Worm (Caenorhabditis elegans) whole organism, L4 larva: Measurements from ENCODE around the gene B0524.3.

ENCODE experiments used
- F49E8.2 ChIP-seq: sonication (generic microtip); optimal IDR thresholded peaks from 2 replicates; lab custom pipeline; 2016; ENCODE audit warnings: missing compliant biosample characterization, mild to moderate bottlenecking, missing genetic modification characterization, borderline replicate concordance
- R02D3.7 ChIP-seq: fragments of 150-350 bp; sonication (generic microtip); optimal IDR thresholded peaks from 3 replicates; lab custom pipeline; 2014; ENCODE audit warnings: missing biosample characterization, missing genetic modification characterization
- Y105C5A.15 ChIP-seq: fragments of 200-800 bp; sonication (Bioruptor generic); IDR thresholded peaks from 2 replicates; pipeline ENCODE4 v1.3.6; 2022; ENCODE audit warnings: missing genetic modification characterization, missing compliant biosample characterization
- Y48G9A.11 ChIP-seq: fragments of 200-800 bp; sonication (Bioruptor generic); IDR thresholded peaks from 2 replicates; pipeline ENCODE4 v1.3.6; 2022; ENCODE audit warnings: missing genetic modification reagents, missing genetic modification characterization, missing compliant biosample characterization
- Y75B8A.6 ChIP-seq: fragments of 200-800 bp; sonication (Bioruptor generic); IDR thresholded peaks from 2 replicates; pipeline ENCODE4 v1.3.6; 2022; ENCODE audit warnings: missing genetic modification reagents, missing genetic modification characterization, missing compliant biosample characterization
- aha-1 ChIP-seq: fragments of 150-350 bp; peaks from one replicate; lab custom pipeline; 2014; ENCODE audit warnings: missing biosample characterization, missing genetic modification characterization
- ceh-28 ChIP-seq: fragments of 150-350 bp; optimal IDR thresholded peaks from 2 replicates; lab custom pipeline; 2014; ENCODE audit warnings: missing biosample characterization, missing genetic modification reagents, missing genetic modification characterization
- ceh-44 ChIP-seq: fragments of 200-800 bp; sonication (Bioruptor generic); IDR thresholded peaks from 2 replicates; pipeline ENCODE4 v1.3.6; 2022; ENCODE audit warnings: missing genetic modification reagents, missing genetic modification characterization, missing compliant biosample characterization
- daf-12 ChIP-seq: fragments of 150-350 bp; optimal IDR thresholded peaks from 2 replicates; lab custom pipeline; 2014; ENCODE audit warnings: missing biosample characterization, missing genetic modification reagents, missing genetic modification characterization
- daf-19 ChIP-seq: fragments of 200-800 bp; sonication (Bioruptor generic); conservative IDR thresholded peaks from 2 replicates; pipeline ENCODE4 v1.3.6; 2022; ENCODE audit warnings: missing genetic modification characterization, missing compliant biosample characterization
- daf-8 ChIP-seq: fragments of 200-800 bp; sonication (Bioruptor generic); IDR thresholded peaks from 2 replicates; pipeline ENCODE4 v1.3.6; 2022; ENCODE audit warnings: missing genetic modification characterization, missing compliant biosample characterization
- dmd-9 ChIP-seq: fragments of 200-800 bp; sonication (Bioruptor generic); IDR thresholded peaks from 2 replicates; pipeline ENCODE4 v1.3.6; 2022; ENCODE audit warnings: missing genetic modification reagents, missing genetic modification characterization, missing compliant biosample characterization
- dpl-1 ChIP-seq: fragments of 150-350 bp; optimal IDR thresholded peaks from 2 replicates; lab custom pipeline; 2014; ENCODE audit warnings: missing biosample characterization, missing genetic modification reagents, missing genetic modification characterization
- dve-1 ChIP-seq: sonication (generic microtip); optimal IDR thresholded peaks from 2 replicates; lab custom pipeline; 2017; ENCODE audit warnings: antibody characterized with exemption, mild to moderate bottlenecking, missing genetic modification characterization, missing compliant biosample characterization; ENCODE audit not compliant: insufficient read depth
- fkh-10 ChIP-seq: fragments of 150-350 bp; optimal IDR thresholded peaks from 2 replicates; lab custom pipeline; 2014; ENCODE audit warnings: missing biosample characterization, missing genetic modification reagents, missing genetic modification characterization
- gei-8 ChIP-seq: fragments of 200-800 bp; sonication (Bioruptor generic); optimal IDR thresholded peaks from 2 replicates; lab custom pipeline; 2018; ENCODE audit warnings: mild to moderate bottlenecking, missing genetic modification characterization, missing compliant biosample characterization
- hlh-11 ChIP-seq: fragments of 200-800 bp; sonication (Bioruptor generic); optimal IDR thresholded peaks from 2 replicates; lab custom pipeline; 2018; ENCODE audit warnings: mild to moderate bottlenecking, missing genetic modification characterization, missing compliant biosample characterization
- lim-7 ChIP-seq: fragments of 200-800 bp; sonication (Bioruptor generic); IDR thresholded peaks from 2 replicates; pipeline ENCODE4 v1.3.6; 2022; ENCODE audit warnings: missing genetic modification characterization, missing compliant biosample characterization
- lin-13 ChIP-seq: fragments of 150-350 bp; optimal IDR thresholded peaks from 2 replicates; lab custom pipeline; 2014; ENCODE audit warnings: missing biosample characterization, missing genetic modification reagents, missing genetic modification characterization
- lin-15B ChIP-seq: fragments of 150-350 bp; sonication (generic microtip); optimal IDR thresholded peaks from 3 replicates; lab custom pipeline; 2014; ENCODE audit warnings: missing biosample characterization, missing genetic modification characterization
- lin-29 ChIP-seq: fragments of 200-800 bp; sonication (Bioruptor generic); IDR thresholded peaks from 2 replicates; pipeline ENCODE4 v1.3.6; 2022; ENCODE audit warnings: missing genetic modification reagents, missing genetic modification characterization, missing compliant biosample characterization
- lin-38 ChIP-seq: fragments of 200-800 bp; sonication (Bioruptor generic); IDR thresholded peaks from 2 replicates; pipeline ENCODE4 v1.3.6; 2022; ENCODE audit warnings: missing genetic modification reagents, missing genetic modification characterization, missing compliant biosample characterization
- lsy-2 ChIP-seq, 2 experiments: fragments of 150-350 bp in 1 of 2; sonication (generic microtip) in 1 of 2; optimal IDR thresholded peaks; 2 replicates each; lab custom pipeline; 2014 to 2017; ENCODE audit warnings: missing biosample characterization in 2 of 2, missing genetic modification characterization in 2 of 2
- mdl-1 ChIP-seq, 2 experiments: fragments of 150-350 bp in 1 of 2; sonication (generic microtip) in 1 of 2; optimal IDR thresholded peaks; 2 replicates each; lab custom pipeline; 2014 to 2017; ENCODE audit warnings: missing biosample characterization in 2 of 2, missing genetic modification characterization in 2 of 2
- mdt-29 ChIP-seq: fragments of 200-800 bp; sonication (Bioruptor generic); IDR thresholded peaks from 2 replicates; pipeline ENCODE4 v1.3.6; 2022; ENCODE audit warnings: missing genetic modification reagents, missing genetic modification characterization, missing compliant biosample characterization
- mxl-3 ChIP-seq: fragments of 200-800 bp; sonication (Bioruptor generic); optimal IDR thresholded peaks from 2 replicates; lab custom pipeline; 2018; ENCODE audit warnings: mild to moderate bottlenecking, missing genetic modification characterization, missing compliant biosample characterization
- nhr-102 ChIP-seq: sonication (generic microtip); optimal IDR thresholded peaks from 2 replicates; lab custom pipeline; 2016; ENCODE audit warnings: mild to moderate bottlenecking, missing genetic modification characterization, moderate library complexity, missing compliant biosample characterization
- nhr-25 ChIP-seq: sonication (generic microtip); optimal IDR thresholded peaks from 2 replicates; lab custom pipeline; 2017; ENCODE audit warnings: missing genetic modification characterization, mild to moderate bottlenecking, missing compliant biosample characterization, antibody characterized with exemption, moderate library complexity, borderline replicate concordance; ENCODE audit not compliant: insufficient read depth
- nhr-48 ChIP-seq: sonication (generic microtip); optimal IDR thresholded peaks from 2 replicates; lab custom pipeline; 2016; ENCODE audit warnings: mild to moderate bottlenecking, missing genetic modification characterization, missing compliant biosample characterization
- nhr-6 ChIP-seq: fragments of 150-350 bp; optimal IDR thresholded peaks from 2 replicates; lab custom pipeline; 2014; ENCODE audit warnings: missing biosample characterization, missing genetic modification characterization
- nhr-77 ChIP-seq: fragments of 150-350 bp; optimal IDR thresholded peaks from 2 replicates; lab custom pipeline; 2014; ENCODE audit warnings: missing biosample characterization, missing genetic modification characterization
- pha-4 ChIP-seq, 2 experiments: fragments of 150-350 bp in 1 of 2; fragments of 200-800 bp in 1 of 2; sonication (Bioruptor generic) in 1 of 2; IDR thresholded peaks in 1 of 2; optimal IDR thresholded peaks in 1 of 2; 2 replicates each; pipeline versions ENCODE4 v1.3.6 to Lab custom; 2014 to 2022; ENCODE audit warnings: missing genetic modification characterization in 2 of 2, missing genetic modification reagents in 2 of 2, missing biosample characterization in 1 of 2, missing compliant biosample characterization in 1 of 2
- set-16 ChIP-seq: fragments of 200-800 bp; sonication (Bioruptor generic); IDR thresholded peaks from 2 replicates; pipeline ENCODE4 v1.3.6; 2022; ENCODE audit warnings: missing genetic modification reagents, missing genetic modification characterization, missing compliant biosample characterization
- skn-1 ChIP-seq: fragments of 150-350 bp; optimal IDR thresholded peaks from 2 replicates; lab custom pipeline; 2014; ENCODE audit warnings: missing biosample characterization, missing genetic modification characterization
- snpc-1.2 ChIP-seq: fragments of 200-800 bp; sonication (Bioruptor generic); IDR thresholded peaks from 2 replicates; pipeline ENCODE4 v1.3.6; 2022; ENCODE audit warnings: missing genetic modification reagents, missing genetic modification characterization, missing compliant biosample characterization
- spr-3 ChIP-seq: fragments of 200-800 bp; sonication (Bioruptor generic); optimal IDR thresholded peaks from 2 replicates; lab custom pipeline; 2018; ENCODE audit warnings: mild to moderate bottlenecking, missing genetic modification characterization, missing compliant biosample characterization
- tag-97 ChIP-seq: fragments of 200-800 bp; sonication (Bioruptor generic); IDR thresholded peaks from 2 replicates; pipeline ENCODE4 v1.3.6; 2022; ENCODE audit warnings: missing genetic modification characterization, missing compliant biosample characterization
- unc-130 ChIP-seq: sonication (generic microtip); optimal IDR thresholded peaks from 2 replicates; lab custom pipeline; 2016; ENCODE audit warnings: missing genetic modification reagents, missing genetic modification characterization, missing compliant biosample characterization
- unc-39 ChIP-seq: sonication (generic microtip); optimal IDR thresholded peaks from 2 replicates; lab custom pipeline; 2017; ENCODE audit warnings: missing biosample characterization, missing genetic modification characterization
- unc-62 ChIP-seq, 3 experiments: fragments of 150-350 bp in 1 of 3; sonication (generic microtip); optimal IDR thresholded peaks in 2 of 3; peaks in 1 of 3; 1 replicate in 1 of 3; 2 replicates in 2 of 3; lab custom pipeline; 2014 to 2017; ENCODE audit warnings: missing biosample characterization in 3 of 3, missing genetic modification characterization in 3 of 3, missing genetic modification reagents in 3 of 3, missing genotype in 1 of 3
- zip-11 ChIP-seq: fragments of 200-800 bp; sonication (Bioruptor generic); IDR thresholded peaks from 2 replicates; pipeline ENCODE4 v1.3.6; 2022; ENCODE audit warnings: missing genetic modification characterization, missing compliant biosample characterization
- zip-2 ChIP-seq: fragments of 150-350 bp; optimal IDR thresholded peaks from 2 replicates; lab custom pipeline; 2014; ENCODE audit warnings: missing biosample characterization, missing genetic modification characterization

The B0524.3 gene

DNA sequence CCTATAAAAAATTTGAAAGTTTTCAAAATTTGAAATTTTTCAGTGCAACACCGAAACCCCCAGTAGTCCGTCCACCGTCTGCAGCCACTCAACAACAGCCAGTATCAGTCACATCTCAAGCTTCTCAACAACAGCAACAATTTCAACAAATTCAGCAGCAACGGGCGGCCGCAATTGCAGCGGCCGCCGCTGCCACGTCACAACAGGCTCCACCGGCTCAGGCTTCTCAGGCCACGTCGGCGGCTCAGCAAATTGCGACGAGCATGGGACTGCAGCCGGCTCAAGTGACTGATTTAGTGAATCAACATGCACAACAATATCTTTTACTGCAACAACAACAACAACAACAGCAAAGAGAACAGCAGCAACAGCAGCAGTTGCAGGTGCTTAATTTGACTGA, 46.7 kb downstream of the B0524.3 start:
- TF ChIP-seq pha-4 (GFP tag; IDR thresholded peaks at IDR 0.05; lab: Robert Waterston, UW) (no peak), pha-4 (tag; optimal IDR thresholded peaks at IDR 0.05; lab: Kevin White, UChicago) (no peak), aha-1 (peak; percentile 52), set-16 (GFP tag; lab: Robert Waterston, UW) (peak; percentile 84)

DNA sequence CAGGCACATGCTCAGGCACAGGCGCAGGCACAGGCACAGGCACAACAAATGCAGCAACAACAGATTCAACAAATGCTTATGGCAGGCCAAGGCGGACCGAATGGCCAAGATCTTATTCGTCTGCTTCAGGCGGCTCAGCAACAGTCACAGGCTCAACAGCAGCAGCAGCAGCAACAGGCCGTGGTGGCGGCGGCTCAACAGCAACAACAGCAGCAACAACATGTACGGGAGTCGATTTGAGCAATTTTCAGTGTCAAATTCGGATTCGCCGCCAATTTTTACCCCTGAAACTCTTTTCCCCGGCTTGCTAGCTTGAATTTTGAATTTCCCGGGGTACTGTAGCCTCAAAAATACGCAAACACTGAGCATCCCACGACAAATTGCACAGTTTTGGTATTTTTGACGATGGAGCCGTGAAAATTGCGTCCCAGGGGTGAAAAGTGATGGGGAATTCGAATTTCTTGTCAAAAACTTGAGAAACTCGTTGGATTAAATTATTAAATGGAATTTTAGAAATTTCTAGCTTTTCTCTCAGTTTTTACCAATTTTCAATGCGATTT, 50.5 kb downstream of the B0524.3 start:
- peak; percentile 79 for TF ChIP-seq lin-13 (GFP tag; lab: Kevin White, UChicago)
- TF ChIP-seq lin-38 (GFP tag; lab: Robert Waterston, UW), result no peak
- TF ChIP-seq set-16 (GFP tag; lab: Robert Waterston, UW), result peak; percentile 19; the same call in 1 of the 2 replicates
- no peak for TF ChIP-seq lin-29 (GFP tag; lab: Robert Waterston, UW)
- no peak for TF ChIP-seq nhr-77 (tag; lab: Kevin White, UChicago)
- no peak for TF ChIP-seq Y75B8A.6 (GFP tag; lab: Robert Waterston, UW)
- TF ChIP-seq aha-1, result peak; percentile 71
- no peak for TF ChIP-seq daf-12 (tag; lab: Kevin White, UChicago)
- TF ChIP-seq gei-8, result peak; percentile 15
- TF ChIP-seq lsy-2 (tag; optimal IDR thresholded peaks at IDR 0.05; lab: Kevin White, UChicago), result peak in 1 of 2 experiments; percentile 54
- no peak for TF ChIP-seq mdt-29 (GFP tag; lab: Robert Waterston, UW)

DNA sequence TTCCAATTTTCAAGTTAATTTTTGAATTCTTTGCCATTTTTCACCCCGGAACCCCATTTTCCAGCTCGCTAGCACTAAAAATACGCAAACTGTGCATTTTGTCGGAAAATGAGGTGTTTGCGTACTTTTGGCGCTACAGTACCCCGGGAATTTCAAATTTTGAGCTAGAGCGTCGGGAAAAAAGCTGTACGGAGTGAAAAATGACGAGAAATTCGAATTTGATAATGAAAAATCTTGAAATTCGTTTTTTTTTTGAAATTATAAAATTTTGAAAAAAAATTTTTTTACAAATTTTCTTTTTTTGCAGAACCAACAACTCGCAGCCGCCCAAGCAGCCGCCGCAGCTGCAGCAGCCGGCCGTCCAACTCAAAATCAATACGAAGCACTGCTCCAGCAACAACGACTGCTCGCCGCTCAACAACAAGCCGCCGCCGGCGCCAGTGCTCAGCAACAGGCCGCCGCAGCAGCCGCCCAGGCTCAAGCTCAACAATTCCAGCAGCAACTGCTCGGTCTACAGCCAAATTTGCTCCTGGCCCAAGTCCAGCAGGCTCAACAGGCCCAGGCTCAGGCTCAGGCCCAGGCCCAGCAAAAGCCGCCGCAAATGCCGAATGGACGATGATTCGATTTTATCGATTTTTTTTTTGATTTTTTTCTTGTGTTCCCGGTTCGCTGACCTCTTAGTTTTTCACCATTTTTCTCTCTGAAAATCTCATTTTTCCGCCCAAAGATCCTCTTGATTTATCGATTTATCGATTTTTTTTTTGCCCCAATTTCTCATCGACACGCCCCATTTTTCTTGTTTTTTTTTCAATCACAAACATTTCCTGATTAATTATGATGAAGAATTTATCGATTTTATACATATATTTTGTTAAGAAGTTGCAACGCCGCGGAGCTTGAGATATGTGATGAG, 51.5 kb downstream of the B0524.3 start:
- TF ChIP-seq zip-2 (tag; lab: Kevin White, UChicago), result no peak
- TF ChIP-seq unc-130 (GFP tag; lab: Kevin White, UChicago), result no peak
- no peak for TF ChIP-seq nhr-25
- no peak for TF ChIP-seq dve-1 (tag; lab: Kevin White, UChicago)
- no peak for TF ChIP-seq nhr-48 (tag; lab: Kevin White, UChicago)
- peak; percentile 21 to 61 for TF ChIP-seq lsy-2 (tag; optimal IDR thresholded peaks at IDR 0.05; lab: Kevin White, UChicago)
- TF ChIP-seq aha-1, result peak; percentile 67
- TF ChIP-seq dpl-1 (GFP tag; lab: Kevin White, UChicago), result no peak
- no peak for TF ChIP-seq lin-29 (GFP tag; lab: Robert Waterston, UW)
- no peak for TF ChIP-seq skn-1 (tag; lab: Kevin White, UChicago)
- no peak for TF ChIP-seq gei-8
- no peak for TF ChIP-seq F49E8.2 (tag; lab: Kevin White, UChicago)
- no peak for TF ChIP-seq fkh-10 (GFP tag; lab: Kevin White, UChicago)
- TF ChIP-seq R02D3.7 (tag; lab: Kevin White, UChicago), result no peak
- TF ChIP-seq spr-3 (GFP tag; lab: Kevin White, UChicago), result no peak
- no peak for TF ChIP-seq hlh-11 (tag; lab: Kevin White, UChicago)
- no peak for TF ChIP-seq dmd-9 (GFP tag; lab: Robert Waterston, UW)
- TF ChIP-seq nhr-6 (tag; lab: Kevin White, UChicago), result no peak
- no peak for TF ChIP-seq lim-7 (GFP tag; lab: Robert Waterston, UW)
- TF ChIP-seq ceh-28 (tag; lab: Kevin White, UChicago), result peak; percentile 99
- TF ChIP-seq nhr-102 (tag; lab: Kevin White, UChicago), result no peak
- peak; percentile 51 for TF ChIP-seq lin-13 (GFP tag; lab: Kevin White, UChicago)
- TF ChIP-seq tag-97 (GFP tag; lab: Robert Waterston, UW), result no peak
- 0 out of 2 replicates have a peak, but pooled peaks have one; percentile 40 for TF ChIP-seq snpc-1.2 (GFP tag; lab: Robert Waterston, UW)
- TF ChIP-seq Y105C5A.15, result no peak
- no peak for TF ChIP-seq mdl-1 (tag; optimal IDR thresholded peaks at IDR 0.05; lab: Kevin White, UChicago)
- no peak for TF ChIP-seq daf-8 (GFP tag; lab: Robert Waterston, UW)
- TF ChIP-seq zip-11, result no peak
- no peak for TF ChIP-seq Y48G9A.11
- no peak for TF ChIP-seq lin-15B (tag; lab: Kevin White, UChicago)
- TF ChIP-seq daf-19, result no peak
- peak; percentile 97 for TF ChIP-seq set-16 (GFP tag; lab: Robert Waterston, UW)
- TF ChIP-seq Y75B8A.6 (GFP tag; lab: Robert Waterston, UW), result no peak
- TF ChIP-seq mxl-3 (GFP tag; lab: Kevin White, UChicago), result no peak
- TF ChIP-seq unc-39 (tag; lab: Kevin White, UChicago), result no peak
- no peak for TF ChIP-seq ceh-44
- peak in 1 of 2 experiments; percentile 58 for TF ChIP-seq unc-62 (GFP tag; optimal IDR thresholded peaks at IDR 0.05 in 1 of 2; lab: Kevin White, UChicago)
- TF ChIP-seq unc-62 (tag; optimal IDR thresholded peaks at IDR 0.05; lab: Kevin White, UChicago), result no peak
